Worm (Caenorhabditis elegans) whole organism, young adult: ENCODE results near the gene C50F4.16.

Source experiments
- B0261.1 ChIP-seq: sonication (generic microtip); optimal IDR thresholded peaks from 2 replicates; lab custom pipeline; 2016; ENCODE audit warnings: mild to moderate bottlenecking, missing genetic modification characterization, moderate library complexity, missing compliant biosample characterization
- D2030.7 ChIP-seq: fragments of 200-800 bp; sonication (Bioruptor generic); IDR thresholded peaks from 2 replicates; pipeline ENCODE4 v1.3.6; 2022; ENCODE audit warnings: missing genetic modification reagents, missing genetic modification characterization, missing compliant biosample characterization
- F23B12.7 ChIP-seq: sonication (generic microtip); optimal IDR thresholded peaks from 2 replicates; lab custom pipeline; 2017; ENCODE audit warnings: missing genetic modification characterization, mild to moderate bottlenecking, missing compliant biosample characterization, antibody characterized with exemption, moderate library complexity; ENCODE audit not compliant: insufficient read depth
- F33H1.4 ChIP-seq: fragments of 200-800 bp; sonication (Bioruptor generic); IDR thresholded peaks from 2 replicates; pipeline ENCODE4 v1.3.6; 2022; ENCODE audit warnings: missing genetic modification reagents, missing genetic modification characterization, missing compliant biosample characterization
- F37B4.10 ChIP-seq: fragments of 200-800 bp; sonication (Bioruptor generic); IDR thresholded peaks from 2 replicates; pipeline ENCODE4 v1.3.6; 2022; ENCODE audit warnings: missing genetic modification characterization, missing compliant biosample characterization
- F39B2.1 ChIP-seq: fragments of 200-800 bp; sonication (Bioruptor generic); IDR thresholded peaks from 2 replicates; pipeline ENCODE4 v1.3.6; 2022; ENCODE audit warnings: missing genetic modification reagents, missing genetic modification characterization, missing compliant biosample characterization
- F49E8.2 ChIP-seq: sonication (generic microtip); optimal IDR thresholded peaks from 3 replicates; lab custom pipeline; 2017; ENCODE audit warnings: missing genetic modification characterization, mild to moderate bottlenecking, missing compliant biosample characterization, antibody characterized with exemption, moderate library complexity; ENCODE audit not compliant: insufficient read depth
- K12H6.12 ChIP-seq: fragments of 200-800 bp; sonication (Bioruptor generic); optimal IDR thresholded peaks from 2 replicates; lab custom pipeline; 2018; ENCODE audit warnings: mild to moderate bottlenecking, missing genetic modification characterization, missing compliant biosample characterization
- T07F8.4 ChIP-seq: sonication (generic microtip); optimal IDR thresholded peaks from 2 replicates; lab custom pipeline; 2016; ENCODE audit warnings: mild to moderate bottlenecking, missing genetic modification characterization, moderate library complexity, missing compliant biosample characterization
- Y56A3A.18 ChIP-seq: fragments of 200-800 bp; sonication (Bioruptor generic); IDR thresholded peaks from 2 replicates; pipeline ENCODE4 v1.3.6; 2022; ENCODE audit warnings: missing genetic modification reagents, missing genetic modification characterization, missing compliant biosample characterization
- ama-1 ChIP-seq, 3 experiments: fragments of 150-350 bp in 1 of 3; sonication (generic microtip) in 2 of 3; optimal IDR thresholded peaks; 2 replicates each; lab custom pipeline; 2014 to 2018; ENCODE audit warnings: missing biosample characterization in 2 of 3, missing genetic modification characterization in 2 of 3, missing genetic modification reagents in 2 of 3
- aptf-2 ChIP-seq: fragments of 200-800 bp; sonication (Bioruptor generic); conservative IDR thresholded peaks from 2 replicates; pipeline ENCODE4 v1.3.6; 2022; ENCODE audit warnings: missing genetic modification reagents, missing genetic modification characterization, missing compliant biosample characterization
- athp-1 ChIP-seq: sonication (generic microtip); optimal IDR thresholded peaks from 2 replicates; lab custom pipeline; 2017; ENCODE audit warnings: mild to moderate bottlenecking, missing genetic modification characterization, missing compliant biosample characterization
- attf-3 ChIP-seq: fragments of 200-800 bp; sonication (Bioruptor generic); conservative IDR thresholded peaks from 2 replicates; pipeline ENCODE4 v1.3.6; 2022; ENCODE audit warnings: missing genetic modification reagents, missing genetic modification characterization, missing compliant biosample characterization
- attf-5 ChIP-seq: fragments of 200-800 bp; sonication (Bioruptor generic); optimal IDR thresholded peaks from 2 replicates; lab custom pipeline; 2018; ENCODE audit warnings: mild to moderate bottlenecking, missing genetic modification characterization, missing compliant biosample characterization
- bed-1 ChIP-seq: fragments of 200-800 bp; sonication (Bioruptor generic); IDR thresholded peaks from 2 replicates; pipeline ENCODE4 v1.3.6; 2022; ENCODE audit warnings: missing genetic modification reagents, missing genetic modification characterization, missing compliant biosample characterization
- ceh-100 ChIP-seq: fragments of 200-800 bp; sonication (Bioruptor generic); IDR thresholded peaks from 2 replicates; pipeline ENCODE4 v1.3.6; 2022; ENCODE audit warnings: missing genetic modification reagents, missing genetic modification characterization, missing compliant biosample characterization
- chd-7 ChIP-seq: sonication (generic microtip); optimal IDR thresholded peaks from 2 replicates; lab custom pipeline; 2016; ENCODE audit warnings: mild to moderate bottlenecking, missing genetic modification characterization, moderate library complexity, missing compliant biosample characterization
- dox-1 ChIP-seq: fragments of 200-800 bp; sonication (Bioruptor generic); IDR thresholded peaks from 2 replicates; pipeline ENCODE4 v1.3.6; 2022; ENCODE audit warnings: missing genetic modification reagents, missing genetic modification characterization, missing compliant biosample characterization
- hmg-1.2 ChIP-seq: fragments of 200-800 bp; sonication (Bioruptor generic); IDR thresholded peaks from 2 replicates; pipeline ENCODE4 v1.3.6; 2022; ENCODE audit warnings: missing genetic modification reagents, missing genetic modification characterization, missing compliant biosample characterization
- hrde-1 ChIP-seq: sonication (generic microtip); optimal IDR thresholded peaks from 2 replicates; lab custom pipeline; 2016; ENCODE audit warnings: missing genetic modification characterization, mild to moderate bottlenecking, missing compliant biosample characterization, moderate library complexity, missing genotype, missing genetic modification reagents, borderline replicate concordance
- hsf-1 ChIP-seq: fragments of 200-800 bp; sonication (Bioruptor generic); IDR thresholded peaks from 2 replicates; pipeline ENCODE4 v1.3.6; 2022; ENCODE audit warnings: missing genetic modification reagents, missing genetic modification characterization, missing compliant biosample characterization
- lag-1 ChIP-seq: fragments of 200-800 bp; sonication (Bioruptor generic); IDR thresholded peaks from 2 replicates; pipeline ENCODE4 v1.3.6; 2022; ENCODE audit warnings: missing genetic modification reagents, missing genetic modification characterization, missing compliant biosample characterization
- let-607 ChIP-seq, 2 experiments: fragments of 200-800 bp in 1 of 2; sonication (Bioruptor generic) in 1 of 2; sonication (generic microtip) in 1 of 2; optimal IDR thresholded peaks; 2 replicates each; lab custom pipeline; 2016 to 2018; ENCODE audit warnings: mild to moderate bottlenecking in 2 of 2, missing compliant biosample characterization in 2 of 2, missing genetic modification characterization in 2 of 2, moderate library complexity in 2 of 2, missing genotype in 1 of 2
- lin-40 ChIP-seq: sonication (generic microtip); optimal IDR thresholded peaks from 2 replicates; lab custom pipeline; 2016; ENCODE audit warnings: missing genetic modification characterization, mild to moderate bottlenecking, missing compliant biosample characterization, missing genotype, missing genetic modification reagents
- lsy-27 ChIP-seq: sonication (generic microtip); optimal IDR thresholded peaks from 2 replicates; lab custom pipeline; 2017; ENCODE audit warnings: missing genetic modification characterization, mild to moderate bottlenecking, missing compliant biosample characterization, antibody characterized with exemption, missing genotype, borderline replicate concordance; ENCODE audit not compliant: insufficient read depth
- madf-8 ChIP-seq: fragments of 200-800 bp; sonication (Bioruptor generic); conservative IDR thresholded peaks from 2 replicates; pipeline ENCODE4 v1.3.6; 2022; ENCODE audit warnings: missing genetic modification reagents, missing genetic modification characterization, missing compliant biosample characterization
- mes-4 ChIP-seq: sonication (generic microtip); optimal IDR thresholded peaks from 2 replicates; lab custom pipeline; 2016; ENCODE audit warnings: missing genotype, missing genetic modification characterization, missing compliant biosample characterization
- nfya-1 ChIP-seq: sonication (generic microtip); optimal IDR thresholded peaks from 2 replicates; lab custom pipeline; 2017; ENCODE audit warnings: antibody characterized with exemption, missing compliant biosample characterization, missing genetic modification characterization, borderline replicate concordance; ENCODE audit not compliant: insufficient read depth
- nfya-2 ChIP-seq: fragments of 200-800 bp; sonication (Bioruptor generic); IDR thresholded peaks from 2 replicates; pipeline ENCODE4 v1.3.6; 2022; ENCODE audit warnings: missing genetic modification reagents, missing genetic modification characterization, missing compliant biosample characterization
- nfyb-1 ChIP-seq: fragments of 200-800 bp; sonication (Bioruptor generic); IDR thresholded peaks from 2 replicates; pipeline ENCODE4 v1.3.6; 2022; ENCODE audit warnings: missing genetic modification reagents, missing genetic modification characterization, missing compliant biosample characterization
- nhr-179 ChIP-seq: sonication (generic microtip); optimal IDR thresholded peaks from 2 replicates; lab custom pipeline; 2016; ENCODE audit warnings: mild to moderate bottlenecking, missing genetic modification characterization, missing compliant biosample characterization
- nhr-27 ChIP-seq: fragments of 200-800 bp; sonication (Bioruptor generic); optimal IDR thresholded peaks from 2 replicates; lab custom pipeline; 2018; ENCODE audit warnings: mild to moderate bottlenecking, missing genetic modification characterization, moderate library complexity, missing compliant biosample characterization
- pbrm-1 ChIP-seq: fragments of 200-800 bp; sonication (Bioruptor generic); IDR thresholded peaks from 2 replicates; pipeline ENCODE4 v1.3.6; 2022; ENCODE audit warnings: missing genetic modification reagents, missing genetic modification characterization, missing compliant biosample characterization
- pha-4 ChIP-seq: fragments of 150-350 bp; sonication (generic microtip); optimal IDR thresholded peaks from 2 replicates; lab custom pipeline; 2014; ENCODE audit warnings: missing biosample characterization, missing genetic modification reagents, missing genetic modification characterization
- rcor-1 ChIP-seq: fragments of 200-800 bp; sonication (Bioruptor generic); IDR thresholded peaks from 2 replicates; pipeline ENCODE4 v1.3.6; 2022; ENCODE audit warnings: missing genetic modification reagents, missing genetic modification characterization, missing compliant biosample characterization
- rpc-1 ChIP-seq, 2 experiments: fragments of 150-350 bp in 1 of 2; sonication (generic microtip) in 1 of 2; optimal IDR thresholded peaks; 2 replicates each; lab custom pipeline; 2014 to 2018; ENCODE audit warnings: missing biosample characterization in 1 of 2, missing genetic modification characterization in 1 of 2, missing genetic modification reagents in 1 of 2, missing genotype in 1 of 2
- sdz-38 ChIP-seq: sonication (generic microtip); optimal IDR thresholded peaks from 2 replicates; lab custom pipeline; 2016; ENCODE audit warnings: missing genotype, missing genetic modification characterization, missing compliant biosample characterization
- snpc-4 ChIP-seq, 5 experiments: fragments of 150-350 bp in 1 of 5; sonication (generic microtip) in 4 of 5; optimal IDR thresholded peaks; 2 replicates each; lab custom pipeline; 2014 to 2018; ENCODE audit warnings: missing genetic modification characterization in 5 of 5, missing biosample characterization in 3 of 5, antibody characterized with exemption in 2 of 5, mild to moderate bottlenecking in 2 of 5, missing compliant biosample characterization in 2 of 5, missing genotype in 2 of 5, moderate library complexity in 2 of 5, missing genetic modification reagents in 1 of 5
- sptf-2 ChIP-seq: fragments of 200-800 bp; sonication (Bioruptor generic); optimal IDR thresholded peaks from 2 replicates; lab custom pipeline; 2018; ENCODE audit warnings: mild to moderate bottlenecking, missing genetic modification characterization, missing compliant biosample characterization
- unc-130 ChIP-seq: sonication (generic microtip); optimal IDR thresholded peaks from 2 replicates; lab custom pipeline; 2016; ENCODE audit warnings: missing genetic modification reagents, missing genetic modification characterization, missing compliant biosample characterization
- xnd-1 ChIP-seq: sonication (generic microtip); optimal IDR thresholded peaks from 2 replicates; lab custom pipeline; 2016; ENCODE audit warnings: missing genotype, missing genetic modification reagents, missing genetic modification characterization, missing compliant biosample characterization
- zim-3 ChIP-seq: sonication (generic microtip); optimal IDR thresholded peaks from 2 replicates; lab custom pipeline; 2017; ENCODE audit warnings: mild to moderate bottlenecking, missing genetic modification characterization, moderate library complexity, missing compliant biosample characterization
- ztf-25 ChIP-seq: fragments of 200-800 bp; sonication (Bioruptor generic); IDR thresholded peaks from 2 replicates; pipeline ENCODE4 v1.3.6; 2022; ENCODE audit warnings: missing genetic modification reagents, missing genetic modification characterization, missing compliant biosample characterization
- ztf-26 ChIP-seq: sonication (generic microtip); optimal IDR thresholded peaks from 2 replicates; lab custom pipeline; 2017; ENCODE audit warnings: missing genetic modification characterization, missing compliant biosample characterization
- ztf-3 ChIP-seq: fragments of 200-800 bp; sonication (Bioruptor generic); optimal IDR thresholded peaks from 2 replicates; lab custom pipeline; 2018; ENCODE audit warnings: mild to moderate bottlenecking, missing genetic modification characterization, missing compliant biosample characterization

Gene C50F4.16

ce11 chrV:9545238-9545709 lies 3.9 kb upstream of the C50F4.16 start, which contains the start of the genes his-35 and his-41 (continued):
- no peak for TF ChIP-seq F33H1.4
- TF ChIP-seq aptf-2 (GFP tag; lab: Robert Waterston, UW): no peak
- peak; percentile 6 for TF ChIP-seq chd-7 (tag; lab: Kevin White, UChicago)
- TF ChIP-seq hrde-1: no peak
- no peak for TF ChIP-seq pbrm-1 (GFP tag; lab: Robert Waterston, UW)
- no peak for TF ChIP-seq sptf-2
- no peak for TF ChIP-seq madf-8
- no peak for TF ChIP-seq F49E8.2 (tag; lab: Kevin White, UChicago)
- TF ChIP-seq K12H6.12 (tag; lab: Kevin White, UChicago): peak; percentile 66
- no peak for TF ChIP-seq pha-4 (tag; lab: Kevin White, UChicago)
- TF ChIP-seq mes-4 (tag; lab: Kevin White, UChicago): no peak
- no peak for TF ChIP-seq hmg-1.2 (GFP tag; lab: Robert Waterston, UW)
- no peak for TF ChIP-seq D2030.7 (GFP tag; lab: Robert Waterston, UW)
- TF ChIP-seq athp-1 (tag; lab: Kevin White, UChicago): no peak
- no peak for TF ChIP-seq rcor-1 (GFP tag; lab: Robert Waterston, UW)
- TF ChIP-seq let-607 (tag; optimal IDR thresholded peaks at IDR 0.05; lab: Kevin White, UChicago): no peak
- peak; percentile 12; the same call in 1 of the 2 replicates for TF ChIP-seq F39B2.1 (GFP tag; lab: Robert Waterston, UW)
- no peak for TF ChIP-seq nhr-27 (tag; lab: Kevin White, UChicago)
- TF ChIP-seq lsy-27: no peak
- TF ChIP-seq snpc-4 (GFP tag; optimal IDR thresholded peaks at IDR 0.05; lab: Kevin White, UChicago): no peak
- TF ChIP-seq snpc-4 (tag; optimal IDR thresholded peaks at IDR 0.05; lab: Kevin White, UChicago): no peak
- no peak for TF ChIP-seq nhr-179 (tag; lab: Kevin White, UChicago)
- TF ChIP-seq attf-3 (GFP tag; lab: Robert Waterston, UW): no peak
- TF ChIP-seq zim-3 (tag; lab: Kevin White, UChicago): no peak
- peak; percentile 61 for TF ChIP-seq dox-1 (GFP tag; lab: Robert Waterston, UW)
- TF ChIP-seq ztf-26 (tag; lab: Kevin White, UChicago): peak; percentile 10
- peak; percentile 63 for TF ChIP-seq lin-40
- no peak for TF ChIP-seq rpc-1 (optimal IDR thresholded peaks at IDR 0.05; lab: Kevin White, UChicago)
- TF ChIP-seq rpc-1 (tag; optimal IDR thresholded peaks at IDR 0.05; lab: Kevin White, UChicago): no peak
- TF ChIP-seq F37B4.10: no peak
- no peak for TF ChIP-seq ztf-25
- no peak for TF ChIP-seq unc-130
- TF ChIP-seq hsf-1: no peak
- TF ChIP-seq sdz-38: no peak
- peak; percentile 85 for TF ChIP-seq ama-1 (optimal IDR thresholded peaks at IDR 0.05; lab: Kevin White, UChicago)
- no peak for TF ChIP-seq ama-1 (GFP tag; optimal IDR thresholded peaks at IDR 0.05; lab: Kevin White, UChicago)
- no peak for TF ChIP-seq F23B12.7 (tag; lab: Kevin White, UChicago)
- no peak for TF ChIP-seq B0261.1 (tag; lab: Kevin White, UChicago)
- no peak for TF ChIP-seq lag-1 (GFP tag; lab: Robert Waterston, UW)
- TF ChIP-seq ceh-100 (GFP tag; lab: Robert Waterston, UW): no peak
- TF ChIP-seq nfyb-1 (GFP tag; lab: Robert Waterston, UW): no peak
- TF ChIP-seq xnd-1 (tag; lab: Kevin White, UChicago): no peak
- no peak for TF ChIP-seq bed-1
- peak; percentile 50 for TF ChIP-seq attf-5 (GFP tag; lab: Kevin White, UChicago)
- no peak for TF ChIP-seq Y56A3A.18 (GFP tag; lab: Robert Waterston, UW)
- TF ChIP-seq nfya-2: no peak
- no peak for TF ChIP-seq ztf-3 (GFP tag; lab: Kevin White, UChicago)
- TF ChIP-seq nfya-1: no peak
- no peak for TF ChIP-seq T07F8.4
